Worm (Caenorhabditis elegans): ENCODE results near the gene H02F09.2.

- TF ChIP-seq him-1 (tag; optimal IDR thresholded peaks at IDR 0.05): no peak
- no peak for TF ChIP-seq dao-5 (tag; optimal IDR thresholded peaks at IDR 0.05)
- no peak for TF ChIP-seq W03F9.2 (tag; optimal IDR thresholded peaks at IDR 0.05)
These were observed at the start of gene H02F09.2 for ce11 chrX:1571949-1572348.

Data from whole organism, L4/young adult.